Fruit fly (Drosophila melanogaster) whole organism, embryonic: Measurements from ENCODE around the gene ATPsynD.

Experiments used
- Aef1 ChIP-seq: fragments of 200-800 bp; sonication (Bioruptor generic); IDR thresholded peaks from 3 replicates; pipeline ENCODE4 v1.3.6; 2022; ENCODE audit warnings: missing biosample characterization, missing genetic modification characterization
- Bgb ChIP-seq: fragments of 200-800 bp; sonication (Bioruptor generic); IDR thresholded peaks from 2 replicates; pipeline ENCODE4 v1.3.6; 2022; ENCODE audit warnings: missing biosample characterization, missing genetic modification characterization; ENCODE audit not compliant: partially characterized antibody
- CG10209 ChIP-seq: fragments of 200-800 bp; sonication (Bioruptor generic); optimal IDR thresholded peaks from 3 replicates; lab custom pipeline; 2017; ENCODE audit warnings: missing biosample characterization, mild to moderate bottlenecking, missing genetic modification characterization, missing genetic modification reagents
- CG10267 ChIP-seq: fragments of 200-800 bp; sonication (Bioruptor generic); optimal IDR thresholded peaks from 2 replicates; lab custom pipeline; 2018; ENCODE audit warnings: missing biosample characterization, mild to moderate bottlenecking, missing genetic modification characterization, moderate library complexity
- CG11723 ChIP-seq: fragments of 200-800 bp; sonication (Bioruptor generic); optimal IDR thresholded peaks from 2 replicates; lab custom pipeline; 2017; ENCODE audit warnings: missing biosample characterization, mild to moderate bottlenecking, missing genetic modification characterization
- CG12391 ChIP-seq: fragments of 200-800 bp; sonication (Bioruptor generic); optimal IDR thresholded peaks from 3 replicates; lab custom pipeline; 2018; ENCODE audit warnings: missing biosample characterization, mild to moderate bottlenecking, missing genetic modification characterization, moderate library complexity
- CG15479 ChIP-seq: fragments of 200-800 bp; sonication (Bioruptor generic); optimal IDR thresholded peaks from 3 replicates; lab custom pipeline; 2019; ENCODE audit warnings: missing biosample characterization, mild to moderate bottlenecking, missing genetic modification characterization, moderate library complexity
- CG15601 ChIP-seq: fragments of 200-800 bp; sonication (Bioruptor generic); optimal IDR thresholded peaks from 3 replicates; lab custom pipeline; 2019; ENCODE audit warnings: missing biosample characterization, mild to moderate bottlenecking, missing genetic modification characterization, moderate library complexity
- CG2202 ChIP-seq: fragments of 200-800 bp; sonication (Bioruptor generic); optimal IDR thresholded peaks from 2 replicates; lab custom pipeline; 2018; ENCODE audit warnings: missing biosample characterization, mild to moderate bottlenecking, missing genetic modification characterization
- CG3281 ChIP-seq: fragments of 200-800 bp; sonication (Bioruptor generic); optimal IDR thresholded peaks from 3 replicates; lab custom pipeline; 2017; ENCODE audit warnings: missing biosample characterization, mild to moderate bottlenecking, missing genetic modification characterization
- CG34224 ChIP-seq: fragments of 200-800 bp; sonication (Bioruptor generic); IDR thresholded peaks from 3 replicates; pipeline ENCODE4 v1.3.6; 2022; ENCODE audit warnings: missing biosample characterization, missing genetic modification characterization; ENCODE audit not compliant: partially characterized antibody
- CG42726 ChIP-seq: fragments of 200-800 bp; sonication (Bioruptor generic); IDR thresholded peaks from 2 replicates; pipeline ENCODE4 v1.3.6; 2022; ENCODE audit warnings: missing biosample characterization, missing genetic modification characterization; ENCODE audit not compliant: partially characterized antibody
- CG43689 ChIP-seq: fragments of 200-800 bp; sonication (Bioruptor generic); IDR thresholded peaks from 2 replicates; pipeline ENCODE4 v1.3.6; 2022; ENCODE audit warnings: missing biosample characterization, missing genetic modification characterization
- CG6813 ChIP-seq: fragments of 200-800 bp; sonication (Bioruptor generic); optimal IDR thresholded peaks from 2 replicates; lab custom pipeline; 2017; ENCODE audit warnings: missing biosample characterization, missing genetic modification characterization, mild to moderate bottlenecking, moderate library complexity, missing genetic modification reagents
- CG7745 ChIP-seq: fragments of 200-800 bp; sonication (Bioruptor generic); optimal IDR thresholded peaks from 2 replicates; lab custom pipeline; 2018; ENCODE audit warnings: missing biosample characterization, mild to moderate bottlenecking, missing genetic modification characterization, moderate library complexity
- CG8290 ChIP-seq, 3 experiments: fragments of 200-800 bp; sonication (Bioruptor generic); optimal IDR thresholded peaks; 2 replicates each; lab custom pipeline; 2016 to 2019; ENCODE audit warnings: missing biosample characterization in 3 of 3, missing genetic modification characterization in 3 of 3, mild to moderate bottlenecking in 2 of 3, moderate library complexity in 1 of 3
- CG8944 ChIP-seq: fragments of 200-800 bp; sonication (Bioruptor generic); optimal IDR thresholded peaks from 3 replicates; lab custom pipeline; 2016; ENCODE audit warnings: missing biosample characterization, missing genetic modification characterization
- CG9797 ChIP-seq: fragments of 200-800 bp; sonication (Bioruptor generic); optimal IDR thresholded peaks from 3 replicates; lab custom pipeline; 2018; ENCODE audit warnings: missing biosample characterization, mild to moderate bottlenecking, missing genetic modification characterization
- Camta ChIP-seq: fragments of 200-800 bp; sonication (Bioruptor generic); optimal IDR thresholded peaks from 2 replicates; lab custom pipeline; 2016; ENCODE audit warnings: missing biosample characterization, missing genetic modification characterization
- E2f2 ChIP-seq: fragments of 200-800 bp; sonication (Bioruptor generic); IDR thresholded peaks from 2 replicates; pipeline ENCODE4 v1.3.6; 2022; ENCODE audit warnings: missing biosample characterization, missing genetic modification characterization
- HmgD ChIP-seq: fragments of 200-800 bp; sonication (Bioruptor generic); optimal IDR thresholded peaks from 3 replicates; lab custom pipeline; 2016; ENCODE audit warnings: missing biosample characterization, missing genetic modification characterization
- Jarid2 ChIP-seq: fragments of 200-800 bp; sonication (Bioruptor generic); optimal IDR thresholded peaks from 3 replicates; lab custom pipeline; 2017; ENCODE audit warnings: mild to moderate bottlenecking, missing biosample characterization, missing genetic modification reagents, missing genetic modification characterization
- Lhr ChIP-seq: fragments of 200-800 bp; sonication (Bioruptor generic); optimal IDR thresholded peaks from 3 replicates; lab custom pipeline; 2017; ENCODE audit warnings: mild to moderate bottlenecking, missing biosample characterization, missing genetic modification reagents, missing genetic modification characterization
- MBD-R2 ChIP-seq: fragments of 200-800 bp; sonication (Bioruptor generic); IDR thresholded peaks from 2 replicates; pipeline ENCODE4 v1.3.6; 2022; ENCODE audit warnings: missing biosample characterization, missing genetic modification characterization
- Mes4 ChIP-seq: fragments of 200-800 bp; sonication (Bioruptor generic); optimal IDR thresholded peaks from 2 replicates; lab custom pipeline; 2016; ENCODE audit warnings: missing biosample characterization, missing genetic modification characterization
- Myb ChIP-seq: fragments of 200-800 bp; sonication (Bioruptor generic); optimal IDR thresholded peaks from 2 replicates; lab custom pipeline; 2016; ENCODE audit warnings: missing biosample characterization, missing genetic modification characterization
- Nf-YA ChIP-seq: fragments of 200-800 bp; sonication (Bioruptor generic); IDR thresholded peaks from 2 replicates; pipeline ENCODE4 v1.3.6; 2022; ENCODE audit warnings: missing biosample characterization, missing genetic modification characterization
- Opbp ChIP-seq: fragments of 200-800 bp; sonication (Bioruptor generic); IDR thresholded peaks from 3 replicates; pipeline ENCODE4 v1.3.6; 2022; ENCODE audit warnings: missing biosample characterization, missing genetic modification characterization; ENCODE audit not compliant: partially characterized antibody
- PHDP ChIP-seq: fragments of 200-800 bp; sonication (Bioruptor generic); optimal IDR thresholded peaks from 3 replicates; lab custom pipeline; 2018; ENCODE audit warnings: missing biosample characterization, mild to moderate bottlenecking, missing genetic modification characterization, moderate library complexity
- Sin3A ChIP-seq: fragments of >200 bp; optimal IDR thresholded peaks from 2 replicates; lab custom pipeline; 2018
- YL-1 ChIP-seq: fragments of 200-800 bp; sonication (Bioruptor generic); optimal IDR thresholded peaks from 3 replicates; lab custom pipeline; 2017; ENCODE audit warnings: missing biosample characterization, mild to moderate bottlenecking, missing genetic modification characterization
- amos ChIP-seq: fragments of 200-800 bp; sonication (Bioruptor generic); IDR thresholded peaks from 2 replicates; pipeline ENCODE4 v1.3.6; 2022; ENCODE audit warnings: missing biosample characterization, missing genetic modification characterization; ENCODE audit not compliant: partially characterized antibody
- ci ChIP-seq: fragments of 200-800 bp; sonication (Bioruptor generic); IDR thresholded peaks from 3 replicates; pipeline ENCODE4 v1.3.6; 2022; ENCODE audit warnings: missing biosample characterization, missing genetic modification characterization
- dm ChIP-seq: fragments of 200-800 bp; sonication (Bioruptor generic); optimal IDR thresholded peaks from 3 replicates; lab custom pipeline; 2016; ENCODE audit warnings: missing biosample characterization, missing genetic modification characterization
- eve ChIP-seq, 2 experiments: fragments of >200 bp; optimal IDR thresholded peaks; 2 replicates each; lab custom pipeline; 2017; ENCODE audit warnings: missing biosample characterization in 2 of 2, missing genetic modification characterization in 2 of 2
- exex ChIP-seq: fragments of 200-800 bp; sonication (Bioruptor generic); optimal IDR thresholded peaks from 4 replicates; lab custom pipeline; 2018; ENCODE audit warnings: missing biosample characterization, mild to moderate bottlenecking, missing genetic modification characterization, moderate library complexity
- inv ChIP-seq: fragments of 200-800 bp; sonication (Bioruptor generic); IDR thresholded peaks from 2 replicates; pipeline ENCODE4 v1.3.6; 2022; ENCODE audit warnings: missing biosample characterization, missing genetic modification characterization; ENCODE audit not compliant: partially characterized antibody
- pan ChIP-seq, 4 experiments: fragments of >200 bp in 3 of 4; fragments of 200-800 bp in 1 of 4; sonication (Bioruptor generic) in 1 of 4; optimal IDR thresholded peaks in 3 of 4; IDR thresholded peaks in 1 of 4; 2 replicates each; pipeline versions ENCODE4 v1.3.6 to Lab custom; 2017 to 2022; ENCODE audit warnings: missing biosample characterization in 2 of 4, missing genetic modification characterization in 2 of 4, mixed read lengths in 1 of 4
- pita ChIP-seq: fragments of 200-800 bp; sonication (Bioruptor generic); optimal IDR thresholded peaks from 2 replicates; lab custom pipeline; 2017; ENCODE audit warnings: missing biosample characterization, mild to moderate bottlenecking, missing genetic modification characterization
- sc ChIP-seq, 3 experiments: fragments of >200 bp in 2 of 3; fragments of 200-800 bp in 1 of 3; sonication (Bioruptor generic) in 1 of 3; optimal IDR thresholded peaks; 2 replicates in 2 of 3; 3 replicates in 1 of 3; lab custom pipeline; 2017; ENCODE audit warnings: mild to moderate bottlenecking in 1 of 3, missing biosample characterization in 1 of 3, missing genetic modification characterization in 1 of 3, missing genetic modification reagents in 1 of 3
- sens ChIP-seq: fragments of 200-800 bp; sonication (Bioruptor generic); peaks from one replicate; lab custom pipeline; 2016; ENCODE audit warnings: missing biosample characterization, missing genetic modification characterization
- stwl ChIP-seq: fragments of 200-800 bp; sonication (Bioruptor generic); optimal IDR thresholded peaks from 3 replicates; lab custom pipeline; 2018; ENCODE audit warnings: missing biosample characterization, mild to moderate bottlenecking, missing genetic modification characterization, moderate library complexity
- wor ChIP-seq: fragments of 200-800 bp; sonication (Bioruptor generic); IDR thresholded peaks from 2 replicates; pipeline ENCODE4 v1.3.6; 2022; ENCODE audit warnings: missing biosample characterization, missing genetic modification characterization
- z ChIP-seq: fragments of 200-800 bp; sonication (Bioruptor generic); IDR thresholded peaks from 3 replicates; pipeline ENCODE4 v1.3.6; 2022; ENCODE audit warnings: missing biosample characterization, missing genetic modification characterization
- zen2 ChIP-seq: fragments of 200-800 bp; sonication (Bioruptor generic); IDR thresholded peaks from 3 replicates; pipeline ENCODE4 v1.3.6; 2022; ENCODE audit warnings: missing biosample characterization, missing genetic modification characterization; ENCODE audit not compliant: partially characterized antibody
- zfh1 ChIP-seq: fragments of 200-800 bp; sonication (Bioruptor generic); IDR thresholded peaks from 3 replicates; pipeline ENCODE4 v1.3.6; 2022; ENCODE audit warnings: missing biosample characterization, missing genetic modification characterization

Gene ATPsynD

DNA sequence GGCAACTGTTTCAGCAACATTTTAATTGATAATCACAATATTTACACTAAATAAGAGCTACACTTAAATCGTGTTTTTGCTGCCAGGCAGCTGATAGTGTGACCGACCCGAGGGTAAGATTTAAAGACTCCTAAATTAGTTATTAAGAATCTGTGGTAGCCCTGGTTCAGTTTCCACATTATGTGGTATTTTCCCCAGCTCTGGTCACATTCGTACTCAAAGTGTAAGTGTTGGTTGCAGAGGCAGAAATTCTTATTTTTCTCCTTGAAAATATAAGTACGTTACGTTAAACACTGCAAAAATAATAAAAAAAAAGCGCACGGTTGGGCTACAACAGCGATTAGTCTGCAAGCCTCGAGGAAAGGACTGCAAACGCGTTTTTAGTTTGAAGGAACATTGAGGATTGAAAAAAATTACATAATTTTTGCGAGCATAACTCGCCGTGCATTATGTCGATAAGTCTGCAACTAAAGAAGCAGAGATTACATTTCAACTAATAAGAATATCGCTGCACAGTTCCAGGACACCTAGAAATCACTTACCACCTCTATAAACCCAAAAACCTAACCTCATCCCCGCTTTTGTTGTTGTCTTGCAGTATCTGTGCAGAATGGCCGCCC is at the start of gene ATPsynD, which contains the start of gene mRpL55:
TSS of gene ATPsynD (plus strand) at position 202 of the 620 bp plus-strand sequence.
TSS of gene mRpL55 (minus strand) at position 107 of the 620 bp plus-strand sequence.
- TF ChIP-seq dm (peak; percentile 56), Lhr (GFP tag; lab: Kevin White, UChicago) (peak; percentile 38), CG8290 (GFP tag; optimal IDR thresholded peaks at IDR 0.05; lab: Kevin White, UChicago) (no peak), CG8290 (tag; optimal IDR thresholded peaks at IDR 0.05; lab: Kevin White, UChicago) (peak in 1 of 2 experiments; percentile 57), CG8944 (GFP tag; lab: Kevin White, UChicago) (no peak), YL-1 (GFP tag; lab: Kevin White, UChicago) (peak; percentile 89), Myb (GFP tag; lab: Kevin White, UChicago) (peak; percentile 27), pita (GFP tag; lab: Kevin White, UChicago) (no peak), CG15601 (tag; lab: Kevin White, UChicago) (peak; percentile 44), Jarid2 (GFP tag; lab: Kevin White, UChicago) (peak; percentile 6), Aef1 (no peak), PHDP (tag; lab: Kevin White, UChicago) (peak; percentile 3), exex (tag; lab: Kevin White, UChicago) (peak; percentile 32), CG9797 (GFP tag; lab: Kevin White, UChicago) (peak; percentile 74), CG3281 (peak; percentile 9), amos (GFP tag; lab: Robert Waterston, UW) (peak; percentile 35; the same call in 1 of the 2 replicates), zfh1 (GFP tag; lab: Robert Waterston, UW) (no peak), sc (optimal IDR thresholded peaks at IDR 0.05; lab: Kevin White, UChicago) (no peak), sc (GFP tag; optimal IDR thresholded peaks at IDR 0.05; lab: Kevin White, UChicago) (no peak), E2f2 (GFP tag; lab: Robert Waterston, UW) (peak; percentile 36; the same call in 1 of the 2 replicates), wor (GFP tag; lab: Robert Waterston, UW) (no peak), zen2 (no peak), pan (optimal IDR thresholded peaks at IDR 0.05; lab: Kevin White, UChicago) (no peak), pan (GFP tag; optimal IDR thresholded peaks at IDR 0.05 in 1 of 2, IDR thresholded peaks at IDR 0.05 in 1 of 2) (no peak), Bgb (GFP tag; lab: Robert Waterston, UW) (peak; percentile 8; the same call in 1 of the 2 replicates), inv (GFP tag; lab: Robert Waterston, UW) (no peak; the same call in 1 of the 2 replicates), Nf-YA (GFP tag; lab: Robert Waterston, UW) (no peak), eve (GFP tag; optimal IDR thresholded peaks at IDR 0.05; lab: Kevin White, UChicago) (peak in 1 of 2 experiments; percentile 22), CG10267 (tag; lab: Kevin White, UChicago) (peak; percentile 46), stwl (tag; lab: Kevin White, UChicago) (peak; percentile 70), CG7745 (tag; lab: Kevin White, UChicago) (no peak), CG10209 (no peak), Mes4 (GFP tag; lab: Kevin White, UChicago) (no peak), CG2202 (tag; lab: Kevin White, UChicago) (no peak), HmgD (GFP tag; lab: Kevin White, UChicago) (peak; percentile 28), CG43689 (no peak), Opbp (peak; percentile 64; the same call in 1 of the 3 replicates), CG15479 (GFP tag; lab: Kevin White, UChicago) (no peak), z (GFP tag; lab: Robert Waterston, UW) (no peak), CG12391 (peak; percentile 17), CG6813 (no peak), CG42726 (GFP tag; lab: Robert Waterston, UW) (peak; percentile 45; the same call in 1 of the 2 replicates), Camta (no peak), MBD-R2 (GFP tag; lab: Robert Waterston, UW) (peak; percentile 82), CG34224 (GFP tag; lab: Robert Waterston, UW) (peak; percentile 7; the same call in 1 of the 3 replicates), CG11723 (GFP tag; lab: Kevin White, UChicago) (no peak), ci (GFP tag; lab: Robert Waterston, UW) (peak; percentile 66; the same call in 2 of the 3 replicates), sens (GFP tag; lab: Kevin White, UChicago) (peak; percentile 70), Sin3A (lab: Kevin White, UChicago) (no peak)
